Worm (Caenorhabditis elegans): ENCODE measurements around the gene des-2.

des-2 gene

DNA sequence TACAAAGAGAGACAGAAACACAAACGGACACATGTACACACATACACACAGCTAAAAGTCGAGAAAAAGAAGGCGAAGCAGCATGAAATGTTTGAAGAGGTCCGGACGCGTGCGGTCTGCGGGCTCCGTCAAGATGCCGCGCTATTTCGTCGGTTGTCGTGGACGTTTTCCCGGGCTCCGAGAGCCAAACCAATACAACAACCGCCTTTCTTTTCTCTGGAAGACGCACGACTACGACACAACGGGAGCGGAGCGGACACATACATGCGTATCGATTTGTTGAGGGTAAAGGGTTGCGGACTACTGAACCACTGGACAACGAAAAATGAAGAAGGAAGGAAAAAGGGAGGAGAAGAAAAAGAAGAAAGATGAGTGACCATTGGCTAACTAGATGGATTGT, 23.9 kb upstream of the des-2 start:
- TF ChIP-seq dve-1 (tag; optimal IDR thresholded peaks at IDR 0.05; ENCODE audit: insufficient read depth): no peak
- no peak for TF ChIP-seq lin-39 (tag; optimal IDR thresholded peaks at IDR 0.05)
- TF ChIP-seq F26F4.8 (GFP tag; conservative IDR thresholded peaks at IDR 0.05): no peak
- TF ChIP-seq ztf-11 (tag; optimal IDR thresholded peaks at IDR 0.05): no peak
- no peak for TF ChIP-seq snpc-4 (tag; optimal IDR thresholded peaks at IDR 0.05)
- TF ChIP-seq F44E2.7 (GFP tag; IDR thresholded peaks at IDR 0.05): no peak
- TF ChIP-seq hlh-30 (tag; optimal IDR thresholded peaks at IDR 0.05; ENCODE audit: insufficient read depth): peak; percentile 7
- TF ChIP-seq set-16 (GFP tag; IDR thresholded peaks at IDR 0.05): peak; percentile 60; the same call in 1 of the 2 replicates
- 0 out of 2 replicates have a peak, but pooled peaks have one; percentile 55 for TF ChIP-seq egl-43 (GFP tag; IDR thresholded peaks at IDR 0.05)
- TF ChIP-seq fkh-10 (GFP tag; optimal IDR thresholded peaks at IDR 0.05): peak; percentile 72
- TF ChIP-seq lir-3 (tag; optimal IDR thresholded peaks at IDR 0.05): no peak
- TF ChIP-seq hif-1 (tag; optimal IDR thresholded peaks at IDR 0.05): peak in 1 of 2 experiments; percentile 18
- TF ChIP-seq ZK337.2 (GFP tag; IDR thresholded peaks at IDR 0.05): no peak
- peak; percentile 56 for TF ChIP-seq ceh-28 (tag; optimal IDR thresholded peaks at IDR 0.05)
- no peak for TF ChIP-seq saeg-2 (GFP tag; IDR thresholded peaks at IDR 0.05)
- no peak for TF ChIP-seq Y48G9A.11 (GFP tag; IDR thresholded peaks at IDR 0.05)
- TF ChIP-seq mdl-1 (tag; optimal IDR thresholded peaks at IDR 0.05): peak in 1 of 2 experiments; percentile 56
- no peak for TF ChIP-seq spr-3 (GFP tag; optimal IDR thresholded peaks at IDR 0.05)
- no peak for TF ChIP-seq nhr-111 (GFP tag; optimal IDR thresholded peaks at IDR 0.05)
- TF ChIP-seq nhr-237 (tag; optimal IDR thresholded peaks at IDR 0.05): no peak
- peak; percentile 63 for TF ChIP-seq hmg-1.1 (GFP tag; IDR thresholded peaks at IDR 0.05)
- no peak for TF ChIP-seq D1046.2 (GFP tag; IDR thresholded peaks at IDR 0.05)
- no peak for TF ChIP-seq lin-38 (GFP tag; IDR thresholded peaks at IDR 0.05)
- no peak for TF ChIP-seq nhr-28 (tag; optimal IDR thresholded peaks at IDR 0.05)
- no peak for TF ChIP-seq aly-2 (tag; optimal IDR thresholded peaks at IDR 0.05)
- TF ChIP-seq T20F7.1 (GFP tag; optimal IDR thresholded peaks at IDR 0.05): no peak
- no peak for TF ChIP-seq F49E8.2 (tag; optimal IDR thresholded peaks at IDR 0.05; ENCODE audit: borderline replicate concordance)
- peak; percentile 44 for TF ChIP-seq rbr-2 (tag; optimal IDR thresholded peaks at IDR 0.05)
- TF ChIP-seq hlh-11 (tag; optimal IDR thresholded peaks at IDR 0.05): peak; percentile 5
- no peak for TF ChIP-seq nhr-10 (tag; optimal IDR thresholded peaks at IDR 0.05)
- TF ChIP-seq pqm-1 (tag; optimal IDR thresholded peaks at IDR 0.05): no peak
- no peak for TF ChIP-seq ceh-62 (tag; optimal IDR thresholded peaks at IDR 0.05)
- TF ChIP-seq aha-1 (tag): peak; percentile 96
- no peak for TF ChIP-seq duxl-1 (tag; optimal IDR thresholded peaks at IDR 0.05; ENCODE audit: poor library complexity)

DNA sequence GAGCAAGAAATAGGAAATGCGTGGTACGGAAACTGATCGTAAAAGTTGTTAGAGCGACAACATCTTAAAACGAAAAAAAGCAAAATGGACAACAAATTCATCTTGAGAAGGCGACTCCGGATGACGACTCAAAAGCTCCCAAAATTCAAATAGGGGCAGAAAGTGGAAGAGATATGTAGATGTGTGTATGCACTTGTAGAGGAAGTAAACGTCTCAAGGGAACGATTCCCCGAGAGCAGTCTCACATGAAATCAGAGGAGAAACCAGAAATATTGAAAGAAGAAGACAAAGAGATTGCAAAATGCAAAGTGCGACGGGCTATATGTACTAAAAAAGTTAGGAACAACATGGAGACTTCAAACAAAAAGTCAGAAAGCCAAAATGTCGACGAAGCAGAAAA, 22.0 kb upstream of the des-2 start, which contains the start of gene F57B7.2:
TSS of gene F57B7.2 (minus strand) at position 101 of the 400 bp plus-strand sequence.
- no peak for TF ChIP-seq R02D3.7 (tag; optimal IDR thresholded peaks at IDR 0.05)
- no peak for TF ChIP-seq T20F7.1 (GFP tag; optimal IDR thresholded peaks at IDR 0.05)
- peak in 1 of 2 experiments; percentile 20 for TF ChIP-seq lsy-2 (tag; optimal IDR thresholded peaks at IDR 0.05)
- no peak for TF ChIP-seq sdz-12 (GFP tag; optimal IDR thresholded peaks at IDR 0.05)
- TF ChIP-seq cey-2 (tag; optimal IDR thresholded peaks at IDR 0.05; ENCODE audit: borderline replicate concordance, insufficient read depth): no peak
- TF ChIP-seq fos-1 (tag; optimal IDR thresholded peaks at IDR 0.05): no peak
- no peak for TF ChIP-seq Y105C5A.15 (GFP tag; IDR thresholded peaks at IDR 0.05)

DNA sequence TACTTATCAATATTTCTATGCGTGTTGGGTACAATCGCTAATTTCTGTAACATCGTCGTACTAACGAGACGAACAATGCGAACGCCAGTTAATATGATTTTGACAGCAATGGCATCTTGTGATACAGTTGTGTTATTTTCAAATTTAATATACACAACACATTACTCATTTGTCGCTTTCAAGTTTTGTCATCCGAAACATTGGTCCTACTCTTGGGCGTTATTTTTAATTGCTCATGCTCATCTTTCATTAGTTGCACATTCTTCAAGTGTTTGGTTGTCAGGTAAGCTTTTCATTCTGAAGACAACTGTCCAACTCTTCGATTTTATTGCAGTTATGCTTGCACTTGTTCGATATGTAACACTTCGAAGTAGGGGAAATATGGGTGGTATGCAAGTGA, 17.7 kb upstream of the des-2 start:
- TF ChIP-seq unc-62 (GFP tag; optimal IDR thresholded peaks at IDR 0.05 in 1 of 2) (peak in 1 of 2 experiments; percentile 94), unc-62 (tag; optimal IDR thresholded peaks at IDR 0.05) (no peak), snpc-4 (tag; optimal IDR thresholded peaks at IDR 0.05) (no peak)

All from whole organism, L4 larva.